Worm (Caenorhabditis elegans): ENCODE results near the gene Y41G9A.6.

Y41G9A.6 gene

DNA sequence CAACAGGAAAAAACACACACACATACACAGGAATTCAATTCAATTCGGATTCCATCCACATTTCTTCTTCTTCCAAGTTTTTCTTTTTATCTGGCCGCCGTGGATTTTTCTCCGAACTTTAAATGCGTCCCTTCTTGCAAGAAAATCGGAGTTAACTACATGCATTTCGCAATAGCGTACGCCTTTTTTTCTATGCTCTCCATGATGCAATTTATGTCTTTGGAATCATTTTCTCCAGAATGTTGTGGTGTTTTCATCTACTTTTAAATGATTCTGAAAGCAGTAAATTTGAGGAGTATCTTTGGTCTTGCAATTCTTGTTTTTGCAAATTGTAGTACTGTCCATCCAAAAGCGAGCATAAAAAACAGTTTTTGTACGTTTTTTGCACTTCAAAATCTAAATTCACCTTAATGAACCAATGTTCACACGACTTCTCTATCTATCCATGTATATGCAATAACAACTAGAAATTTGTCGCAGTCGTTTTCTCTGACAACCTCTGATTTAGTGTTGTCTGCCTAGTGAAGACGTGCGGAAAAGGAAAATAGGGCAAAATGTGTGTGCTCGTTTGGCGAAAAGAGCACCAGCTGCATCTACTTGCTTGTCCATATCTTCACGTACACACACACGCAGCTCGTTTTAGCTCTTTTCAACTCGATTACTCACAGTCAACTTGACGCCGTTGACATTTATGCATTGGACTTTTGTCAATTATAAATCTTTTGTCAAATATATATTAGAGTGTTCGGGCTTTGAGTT is 18.9 kb upstream of the Y41G9A.6 start:
- no peak for TF ChIP-seq tbx-11 (GFP tag; IDR thresholded peaks at IDR 0.05)
- no peak for TF ChIP-seq hmg-4 (GFP tag; optimal IDR thresholded peaks at IDR 0.05)
- no peak for TF ChIP-seq scrt-1 (GFP tag; IDR thresholded peaks at IDR 0.05)
- no peak for TF ChIP-seq pes-1 (GFP tag; IDR thresholded peaks at IDR 0.05)
- no peak for TF ChIP-seq flt-1 (GFP tag; IDR thresholded peaks at IDR 0.05)
- TF ChIP-seq ceh-36 (tag; optimal IDR thresholded peaks at IDR 0.05): no peak
- TF ChIP-seq tbx-37 (GFP tag; conservative IDR thresholded peaks at IDR 0.05): no peak
- TF ChIP-seq ama-1 (optimal IDR thresholded peaks at IDR 0.05): no peak

DNA sequence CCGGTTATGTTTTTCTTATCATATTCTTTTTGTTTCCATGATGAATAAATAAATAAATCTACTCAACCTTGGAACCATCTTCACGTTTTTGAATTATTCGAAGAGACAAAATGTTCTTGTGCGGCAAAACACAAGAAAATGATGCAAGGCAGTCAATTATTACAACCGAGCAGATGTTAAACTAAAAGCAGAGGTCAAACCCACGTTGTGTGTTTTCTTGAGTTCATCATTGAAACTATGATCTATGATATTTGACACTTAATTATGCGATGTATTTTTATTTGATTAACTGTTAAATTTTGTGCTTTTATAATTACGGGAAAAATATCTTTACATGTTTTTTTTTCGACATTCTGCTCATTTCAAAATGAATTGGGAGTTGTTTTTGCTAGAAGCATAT is 17.9 kb upstream of the Y41G9A.6 start:
- TF ChIP-seq hmg-4 (GFP tag; optimal IDR thresholded peaks at IDR 0.05) (no peak), ceh-13 (GFP tag; optimal IDR thresholded peaks at IDR 0.05) (no peak), hmbx-1 (tag; optimal IDR thresholded peaks at IDR 0.05) (no peak), flt-1 (GFP tag; IDR thresholded peaks at IDR 0.05) (no peak), ceh-36 (tag; optimal IDR thresholded peaks at IDR 0.05) (no peak), aly-1 (tag; optimal IDR thresholded peaks at IDR 0.05) (no peak), F13C5.2 (tag; optimal IDR thresholded peaks at IDR 0.05) (no peak), hnd-1 (tag; optimal IDR thresholded peaks at IDR 0.05) (no peak), tra-4 (tag; optimal IDR thresholded peaks at IDR 0.05) (no peak), ets-7 (tag; optimal IDR thresholded peaks at IDR 0.05) (no peak), B0310.2 (tag; optimal IDR thresholded peaks at IDR 0.05) (no peak), tbx-37 (GFP tag; conservative IDR thresholded peaks at IDR 0.05) (no peak), scrt-1 (GFP tag; IDR thresholded peaks at IDR 0.05) (no peak), pes-1 (GFP tag; IDR thresholded peaks at IDR 0.05) (no peak)

DNA sequence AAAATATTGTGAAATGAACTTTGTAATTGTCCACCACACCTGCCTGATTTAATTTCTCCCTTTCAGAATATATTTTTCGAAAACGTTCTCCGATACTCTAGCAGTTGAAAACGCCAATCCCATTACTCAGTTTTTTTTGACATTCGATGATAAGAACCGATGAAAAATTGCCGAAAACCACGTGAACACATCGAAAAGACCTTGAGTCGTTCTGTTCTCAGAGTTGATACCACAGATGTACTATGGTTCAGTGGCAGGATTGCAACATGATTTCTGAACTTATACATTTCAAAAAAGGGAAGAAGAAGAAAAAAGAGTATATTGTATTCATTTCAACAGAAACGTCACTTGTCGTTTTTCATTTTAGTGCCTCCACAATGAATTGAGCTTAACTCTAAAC is 16.4 kb upstream of the Y41G9A.6 start:
- TF ChIP-seq scrt-1 (GFP tag; IDR thresholded peaks at IDR 0.05) (no peak), tbx-11 (GFP tag; IDR thresholded peaks at IDR 0.05) (no peak), aly-1 (tag; optimal IDR thresholded peaks at IDR 0.05) (no peak), ceh-36 (tag; optimal IDR thresholded peaks at IDR 0.05) (no peak), ceh-13 (GFP tag; optimal IDR thresholded peaks at IDR 0.05) (no peak), ama-1 (optimal IDR thresholded peaks at IDR 0.05) (no peak), tbx-37 (GFP tag; conservative IDR thresholded peaks at IDR 0.05) (no peak), hnd-1 (tag; optimal IDR thresholded peaks at IDR 0.05) (no peak), hmg-4 (GFP tag; optimal IDR thresholded peaks at IDR 0.05) (no peak), F13C5.2 (tag; optimal IDR thresholded peaks at IDR 0.05) (no peak), ets-7 (tag; optimal IDR thresholded peaks at IDR 0.05) (no peak), tra-4 (tag; optimal IDR thresholded peaks at IDR 0.05) (no peak), pes-1 (GFP tag; IDR thresholded peaks at IDR 0.05) (no peak), hmbx-1 (tag; optimal IDR thresholded peaks at IDR 0.05) (no peak), sea-1 (GFP tag; conservative IDR thresholded peaks at IDR 0.05) (no peak)

ce11 chrX:3018505-3018996 is 14.9 kb upstream of the Y41G9A.6 start, which contains the start of gene flp-18:
TSS of gene flp-18 (minus strand) at chrX:3018555.
- TF ChIP-seq ets-7 (tag; optimal IDR thresholded peaks at IDR 0.05) (no peak), sea-1 (GFP tag; conservative IDR thresholded peaks at IDR 0.05) (no peak), ceh-36 (tag; optimal IDR thresholded peaks at IDR 0.05) (no peak), flt-1 (GFP tag; IDR thresholded peaks at IDR 0.05) (no peak), B0310.2 (tag; optimal IDR thresholded peaks at IDR 0.05) (no peak), hnd-1 (tag; optimal IDR thresholded peaks at IDR 0.05) (no peak), tra-4 (tag; optimal IDR thresholded peaks at IDR 0.05) (no peak), F13C5.2 (tag; optimal IDR thresholded peaks at IDR 0.05) (no peak), ceh-13 (GFP tag; optimal IDR thresholded peaks at IDR 0.05) (no peak), hmg-4 (GFP tag; optimal IDR thresholded peaks at IDR 0.05) (no peak), ama-1 (optimal IDR thresholded peaks at IDR 0.05) (no peak), scrt-1 (GFP tag; IDR thresholded peaks at IDR 0.05) (no peak)

ce11 chrX:3009190-3009589 is 5.6 kb upstream of the Y41G9A.6 start, which contains the start of gene Y48D7A.1:
TSS of gene Y48D7A.1 (plus strand) at chrX:3009490.
- TF ChIP-seq hnd-1 (tag; optimal IDR thresholded peaks at IDR 0.05) (no peak), sea-1 (GFP tag; conservative IDR thresholded peaks at IDR 0.05) (no peak), tra-4 (tag; optimal IDR thresholded peaks at IDR 0.05) (no peak), tbx-11 (GFP tag; IDR thresholded peaks at IDR 0.05) (no peak), B0310.2 (tag; optimal IDR thresholded peaks at IDR 0.05) (no peak), hmg-4 (GFP tag; optimal IDR thresholded peaks at IDR 0.05) (no peak), hmbx-1 (tag; optimal IDR thresholded peaks at IDR 0.05) (no peak), tbx-37 (GFP tag; conservative IDR thresholded peaks at IDR 0.05) (no peak; the same call in 1 of the 2 replicates), aly-1 (tag; optimal IDR thresholded peaks at IDR 0.05) (no peak), ceh-13 (GFP tag; optimal IDR thresholded peaks at IDR 0.05) (no peak), pes-1 (GFP tag; IDR thresholded peaks at IDR 0.05) (no peak), flt-1 (GFP tag; IDR thresholded peaks at IDR 0.05) (no peak), scrt-1 (GFP tag; IDR thresholded peaks at IDR 0.05) (no peak), ceh-36 (tag; optimal IDR thresholded peaks at IDR 0.05) (no peak), ets-7 (tag; optimal IDR thresholded peaks at IDR 0.05) (no peak), ama-1 (optimal IDR thresholded peaks at IDR 0.05) (no peak), F13C5.2 (tag; optimal IDR thresholded peaks at IDR 0.05) (no peak)

- TF ChIP-seq aly-1 (tag; optimal IDR thresholded peaks at IDR 0.05): no peak
- TF ChIP-seq tbx-37 (GFP tag; conservative IDR thresholded peaks at IDR 0.05): no peak
- no peak for TF ChIP-seq pes-1 (GFP tag; IDR thresholded peaks at IDR 0.05)
- no peak for TF ChIP-seq F13C5.2 (tag; optimal IDR thresholded peaks at IDR 0.05)
- no peak for TF ChIP-seq B0310.2 (tag; optimal IDR thresholded peaks at IDR 0.05)
- TF ChIP-seq flt-1 (GFP tag; IDR thresholded peaks at IDR 0.05): no peak
Measured at ce11 chrX:2999652-3000051, 4.0 kb downstream of the Y41G9A.6 start, which contains the start of gene Y41G9A.17. TSS of gene Y41G9A.17 (minus strand) at chrX:2999752.

- TF ChIP-seq hmbx-1 (tag; optimal IDR thresholded peaks at IDR 0.05): no peak
- TF ChIP-seq B0310.2 (tag; optimal IDR thresholded peaks at IDR 0.05): peak; percentile 5
- no peak for TF ChIP-seq sea-1 (GFP tag; conservative IDR thresholded peaks at IDR 0.05)
- TF ChIP-seq ceh-13 (GFP tag; optimal IDR thresholded peaks at IDR 0.05): no peak
- TF ChIP-seq ets-7 (tag; optimal IDR thresholded peaks at IDR 0.05): peak; percentile 55
- peak; percentile 73 for TF ChIP-seq flt-1 (GFP tag; IDR thresholded peaks at IDR 0.05)
- TF ChIP-seq F13C5.2 (tag; optimal IDR thresholded peaks at IDR 0.05): peak; percentile 94
- TF ChIP-seq hnd-1 (tag; optimal IDR thresholded peaks at IDR 0.05): peak; percentile 37
- no peak for TF ChIP-seq aly-1 (tag; optimal IDR thresholded peaks at IDR 0.05)
- TF ChIP-seq pes-1 (GFP tag; IDR thresholded peaks at IDR 0.05): peak; percentile 76
- TF ChIP-seq tbx-11 (GFP tag; IDR thresholded peaks at IDR 0.05): no peak
- peak; percentile 58; the same call in 1 of the 2 replicates for TF ChIP-seq tbx-37 (GFP tag; conservative IDR thresholded peaks at IDR 0.05)
- TF ChIP-seq scrt-1 (GFP tag; IDR thresholded peaks at IDR 0.05): peak; percentile 67; the same call in 1 of the 2 replicates
- no peak for TF ChIP-seq tra-4 (tag; optimal IDR thresholded peaks at IDR 0.05)
- TF ChIP-seq hmg-4 (GFP tag; optimal IDR thresholded peaks at IDR 0.05): peak; percentile 80
- no peak for TF ChIP-seq ceh-36 (tag; optimal IDR thresholded peaks at IDR 0.05)
- TF ChIP-seq ama-1 (optimal IDR thresholded peaks at IDR 0.05): no peak
Measured at ce11 chrX:2996976-2997399, 6.6 kb downstream of the Y41G9A.6 start.
